Fruit fly (Drosophila melanogaster) whole organism, prepupa: ENCODE measurements around the gene yellow-e3.

Experiments
- CG10669 ChIP-seq: fragments of 200-800 bp; sonication (Bioruptor generic); optimal IDR thresholded peaks from 3 replicates; lab custom pipeline; 2018; ENCODE audit warnings: missing biosample characterization, mild to moderate bottlenecking, missing genetic modification characterization, moderate library complexity
- CG11294 ChIP-seq: fragments of 200-800 bp; sonication (Bioruptor generic); IDR thresholded peaks from 2 replicates; pipeline ENCODE4 v1.3.6; 2022; ENCODE audit warnings: missing biosample characterization, missing genetic modification characterization
- CG11902 ChIP-seq: fragments of 200-800 bp; sonication (Bioruptor generic); optimal IDR thresholded peaks from 3 replicates; lab custom pipeline; 2016; ENCODE audit warnings: missing biosample characterization, missing genetic modification characterization
- CG15336 ChIP-seq: fragments of 200-800 bp; sonication (Bioruptor generic); IDR thresholded peaks from 2 replicates; pipeline ENCODE4 v1.3.6; 2022; ENCODE audit warnings: missing biosample characterization, missing genetic modification characterization
- CG16779 ChIP-seq: fragments of 200-800 bp; sonication (Bioruptor generic); optimal IDR thresholded peaks from 3 replicates; lab custom pipeline; 2017; ENCODE audit warnings: missing biosample characterization, mild to moderate bottlenecking, missing genetic modification characterization
- CG3032 ChIP-seq: fragments of 200-800 bp; optimal IDR thresholded peaks from 2 replicates; lab custom pipeline; 2019; ENCODE audit warnings: missing biosample characterization, mild to moderate bottlenecking, missing genetic modification characterization, moderate library complexity
- CG31627 ChIP-seq: fragments of 200-800 bp; sonication (Bioruptor generic); optimal IDR thresholded peaks from 3 replicates; lab custom pipeline; 2016; ENCODE audit warnings: missing biosample characterization, missing genetic modification characterization
- CG32006 ChIP-seq: fragments of 200-800 bp; sonication (Bioruptor generic); optimal IDR thresholded peaks from 3 replicates; lab custom pipeline; 2017; ENCODE audit warnings: missing biosample characterization, mild to moderate bottlenecking, missing genetic modification characterization
- CG34406 ChIP-seq: fragments of 200-800 bp; sonication (Bioruptor generic); optimal IDR thresholded peaks from 3 replicates; lab custom pipeline; 2016; ENCODE audit warnings: missing biosample characterization, missing genetic modification characterization
- CG4318 ChIP-seq: fragments of 200-800 bp; sonication (Bioruptor generic); optimal IDR thresholded peaks from 3 replicates; lab custom pipeline; 2017; ENCODE audit warnings: missing biosample characterization, mild to moderate bottlenecking, missing genetic modification characterization
- CG6163 ChIP-seq: fragments of 200-800 bp; sonication (Bioruptor generic); IDR thresholded peaks from 3 replicates; pipeline ENCODE4 v1.3.6; 2022; ENCODE audit warnings: missing biosample characterization, missing genetic modification characterization
- CG6276 ChIP-seq: fragments of 200-800 bp; sonication (Bioruptor generic); optimal IDR thresholded peaks from 2 replicates; lab custom pipeline; 2017; ENCODE audit warnings: missing biosample characterization, mild to moderate bottlenecking, missing genetic modification characterization
- CG6792 ChIP-seq: fragments of 200-800 bp; sonication (Bioruptor generic); optimal IDR thresholded peaks from 3 replicates; lab custom pipeline; 2016; ENCODE audit warnings: missing biosample characterization, missing genetic modification characterization
- CG6808 ChIP-seq: fragments of 200-800 bp; sonication (Bioruptor generic); optimal IDR thresholded peaks from 3 replicates; lab custom pipeline; 2017; ENCODE audit warnings: missing biosample characterization, missing genetic modification characterization, mild to moderate bottlenecking, moderate library complexity, missing genetic modification reagents
- CG6854 ChIP-seq: fragments of 200-800 bp; sonication (Bioruptor generic); optimal IDR thresholded peaks from 2 replicates; lab custom pipeline; 2017; ENCODE audit warnings: missing biosample characterization, mild to moderate bottlenecking, missing genetic modification characterization
- CG7368 ChIP-seq: fragments of 200-800 bp; sonication (Bioruptor generic); optimal IDR thresholded peaks from 3 replicates; lab custom pipeline; 2016; ENCODE audit warnings: missing biosample characterization, missing genetic modification characterization
- CG8119 ChIP-seq: fragments of 200-800 bp; sonication (Bioruptor generic); IDR thresholded peaks from 3 replicates; pipeline ENCODE4 v1.3.6; 2022; ENCODE audit warnings: missing biosample characterization, missing genetic modification characterization
- CG8319 ChIP-seq: fragments of 200-800 bp; sonication (Bioruptor generic); optimal IDR thresholded peaks from 3 replicates; lab custom pipeline; 2016; ENCODE audit warnings: missing biosample characterization, missing genetic modification characterization
- CG8632 ChIP-seq: fragments of 200-800 bp; sonication (Bioruptor generic); optimal IDR thresholded peaks from 3 replicates; lab custom pipeline; 2016; ENCODE audit warnings: missing biosample characterization, missing genetic modification characterization
- CG9139 ChIP-seq: fragments of 200-800 bp; sonication (Bioruptor generic); optimal IDR thresholded peaks from 3 replicates; lab custom pipeline; 2017; ENCODE audit warnings: missing biosample characterization, mild to moderate bottlenecking, missing genetic modification characterization
- Eip75B ChIP-seq: fragments of 200-800 bp; sonication (Bioruptor generic); optimal IDR thresholded peaks from 3 replicates; lab custom pipeline; 2016; ENCODE audit warnings: missing biosample characterization, missing genetic modification characterization
- Eip93F ChIP-seq: fragments of 200-800 bp; sonication (Bioruptor generic); optimal IDR thresholded peaks from 2 replicates; lab custom pipeline; 2016; ENCODE audit warnings: missing biosample characterization, mild to moderate bottlenecking, missing genetic modification characterization
- Ets21C ChIP-seq: fragments of 200-800 bp; sonication (Bioruptor generic); optimal IDR thresholded peaks from 3 replicates; lab custom pipeline; 2016; ENCODE audit warnings: missing biosample characterization, missing genetic modification characterization
- Ets96B ChIP-seq: fragments of 200-800 bp; optimal IDR thresholded peaks from 2 replicates; lab custom pipeline; 2019; ENCODE audit warnings: missing biosample characterization, mild to moderate bottlenecking, missing genetic modification characterization, moderate library complexity
- Gug ChIP-seq: fragments of 200-800 bp; sonication (Bioruptor generic); IDR thresholded peaks from 2 replicates; pipeline ENCODE4 v1.3.6; 2022; ENCODE audit warnings: missing biosample characterization, missing genetic modification characterization
- Hr38 ChIP-seq: sonication (Bioruptor generic); optimal IDR thresholded peaks from 2 replicates; lab custom pipeline; 2016; ENCODE audit warnings: missing biosample characterization, missing genetic modification characterization
- Hr4 ChIP-seq: fragments of 200-800 bp; sonication (Bioruptor generic); optimal IDR thresholded peaks from 3 replicates; lab custom pipeline; 2016; ENCODE audit warnings: missing biosample characterization, missing genetic modification characterization
- Lpt ChIP-seq: fragments of 200-800 bp; sonication (Bioruptor generic); optimal IDR thresholded peaks from 3 replicates; lab custom pipeline; 2016; ENCODE audit warnings: missing biosample characterization, missing genetic modification characterization
- Met ChIP-seq: fragments of 200-800 bp; sonication (Bioruptor generic); optimal IDR thresholded peaks from 3 replicates; lab custom pipeline; 2016; ENCODE audit warnings: missing biosample characterization, missing genetic modification characterization
- Sox102F ChIP-seq: fragments of 200-800 bp; sonication (Bioruptor generic); optimal IDR thresholded peaks from 2 replicates; lab custom pipeline; 2016; ENCODE audit warnings: missing biosample characterization, mild to moderate bottlenecking, missing genetic modification characterization
- Sox15 ChIP-seq: fragments of 200-800 bp; sonication (Bioruptor generic); optimal IDR thresholded peaks from 3 replicates; lab custom pipeline; 2016; ENCODE audit warnings: missing biosample characterization, missing genetic modification characterization
- achi ChIP-seq: fragments of 200-800 bp; sonication (Bioruptor generic); optimal IDR thresholded peaks from 3 replicates; lab custom pipeline; 2016; ENCODE audit warnings: missing biosample characterization, missing genetic modification characterization
- cyc ChIP-seq: fragments of 200-800 bp; sonication (Bioruptor generic); optimal IDR thresholded peaks from 3 replicates; lab custom pipeline; 2016; ENCODE audit warnings: missing biosample characterization, missing genetic modification characterization
- dac ChIP-seq: fragments of 200-800 bp; sonication (Bioruptor generic); optimal IDR thresholded peaks from 2 replicates; lab custom pipeline; 2017; ENCODE audit warnings: missing biosample characterization, mild to moderate bottlenecking, missing genetic modification characterization
- dsx ChIP-seq: fragments of 200-800 bp; optimal IDR thresholded peaks from 3 replicates; lab custom pipeline; 2019; ENCODE audit warnings: missing biosample characterization, mild to moderate bottlenecking, missing genetic modification characterization, moderate library complexity; ENCODE audit not compliant: poor library complexity, severe bottlenecking
- eg ChIP-seq: fragments of 200-800 bp; sonication (Bioruptor generic); IDR thresholded peaks from 3 replicates; pipeline ENCODE4 v1.3.6; 2022; ENCODE audit warnings: missing biosample characterization, missing genetic modification characterization
- esn ChIP-seq: fragments of 200-800 bp; sonication (Bioruptor generic); optimal IDR thresholded peaks from 2 replicates; lab custom pipeline; 2016; ENCODE audit warnings: missing biosample characterization, mild to moderate bottlenecking, missing genetic modification characterization, moderate library complexity
- fd59A ChIP-seq: fragments of 200-800 bp; sonication (Bioruptor generic); optimal IDR thresholded peaks from 2 replicates; lab custom pipeline; 2017; ENCODE audit warnings: missing biosample characterization, mild to moderate bottlenecking, missing genetic modification characterization, missing genetic modification reagents
- fd85E ChIP-seq: fragments of 200-800 bp; sonication (Bioruptor generic); optimal IDR thresholded peaks from 3 replicates; lab custom pipeline; 2016; ENCODE audit warnings: missing biosample characterization, missing genetic modification characterization
- fkh ChIP-seq: fragments of 200-800 bp; sonication (Bioruptor generic); optimal IDR thresholded peaks from 3 replicates; lab custom pipeline; 2017; ENCODE audit warnings: missing biosample characterization, mild to moderate bottlenecking, missing genetic modification characterization, moderate library complexity
- lz ChIP-seq: fragments of 200-800 bp; sonication (Bioruptor generic); optimal IDR thresholded peaks from 3 replicates; lab custom pipeline; 2016; ENCODE audit warnings: missing biosample characterization, missing genetic modification characterization
- net ChIP-seq: fragments of 200-800 bp; sonication (Bioruptor generic); optimal IDR thresholded peaks from 3 replicates; lab custom pipeline; 2016; ENCODE audit warnings: missing biosample characterization, missing genetic modification characterization
- pdm3 ChIP-seq: fragments of 200-800 bp; sonication (Bioruptor generic); optimal IDR thresholded peaks from 3 replicates; lab custom pipeline; 2016; ENCODE audit warnings: missing biosample characterization, missing genetic modification characterization
- salr ChIP-seq, 2 experiments: fragments of 200-800 bp; sonication (Bioruptor generic); optimal IDR thresholded peaks; 3 replicates each; lab custom pipeline; 2016 to 2018; ENCODE audit warnings: missing biosample characterization in 2 of 2, missing genetic modification characterization in 2 of 2, mild to moderate bottlenecking in 1 of 2
- spab ChIP-seq: fragments of 200-800 bp; sonication (Bioruptor generic); optimal IDR thresholded peaks from 2 replicates; lab custom pipeline; 2017; ENCODE audit warnings: missing biosample characterization, mild to moderate bottlenecking, missing genetic modification characterization, missing genetic modification reagents
- ss ChIP-seq, 2 experiments: fragments of 200-800 bp; sonication (Bioruptor generic); optimal IDR thresholded peaks; 2 replicates in 1 of 2; 3 replicates in 1 of 2; lab custom pipeline; 2017 to 2018; ENCODE audit warnings: mild to moderate bottlenecking in 2 of 2, missing biosample characterization in 2 of 2, missing genetic modification characterization in 2 of 2, moderate library complexity in 1 of 2
- svp ChIP-seq: fragments of 200-800 bp; sonication (Bioruptor generic); peaks from one replicate; lab custom pipeline; 2016; ENCODE audit warnings: missing biosample characterization, missing genetic modification characterization
- topi ChIP-seq: fragments of 200-800 bp; sonication (Bioruptor generic); optimal IDR thresholded peaks from 3 replicates; lab custom pipeline; 2016; ENCODE audit warnings: missing biosample characterization, missing genetic modification characterization
- vri ChIP-seq: fragments of 200-800 bp; sonication (Bioruptor generic); optimal IDR thresholded peaks from 3 replicates; lab custom pipeline; 2016; ENCODE audit warnings: missing biosample characterization, mild to moderate bottlenecking, missing genetic modification characterization

yellow-e3 gene

dm6 chr3R:13366561-13367518 lies 37.8 kb downstream of the yellow-e3 start, which contains the start of gene Elp6:
Gene Elp6 (minus strand): TSS chr3R:13366910.
- no peak for TF ChIP-seq CG9139 (GFP tag; lab: Kevin White, UChicago)
- TF ChIP-seq Eip75B (GFP tag; lab: Kevin White, UChicago), result peak; percentile 90
- peak; percentile 90 for TF ChIP-seq pdm3
- TF ChIP-seq Sox102F (GFP tag; lab: Kevin White, UChicago), result peak; percentile 79
- peak; percentile 79 for TF ChIP-seq spab (GFP tag; lab: Kevin White, UChicago)
- peak in 1 of 2 experiments; percentile 73 for TF ChIP-seq ss (GFP tag; optimal IDR thresholded peaks at IDR 0.05; lab: Kevin White, UChicago)
- peak; percentile 84 for TF ChIP-seq net (GFP tag; lab: Kevin White, UChicago)
- no peak for TF ChIP-seq Hr38 (GFP tag; lab: Kevin White, UChicago)
- peak; percentile 82 for TF ChIP-seq CG8632 (GFP tag; lab: Kevin White, UChicago)
- peak; percentile 29; the same call in 1 of the 2 replicates for TF ChIP-seq CG11294 (GFP tag; lab: Robert Waterston, UW)
- no peak for TF ChIP-seq fd85E (GFP tag; lab: Kevin White, UChicago)
- TF ChIP-seq CG6276, result peak; percentile 79
- peak; percentile 90 for TF ChIP-seq CG31627 (GFP tag; lab: Kevin White, UChicago)
- TF ChIP-seq CG8119 (GFP tag; lab: Robert Waterston, UW), result peak; percentile 56; the same call in 2 of the 3 replicates
- peak; percentile 89 for TF ChIP-seq Hr4 (GFP tag; lab: Kevin White, UChicago)
- peak; percentile 66 for TF ChIP-seq CG3032 (tag; lab: Kevin White, UChicago)
- TF ChIP-seq Sox15 (GFP tag; lab: Kevin White, UChicago), result peak; percentile 86
- TF ChIP-seq CG15336, result peak; percentile 60
- TF ChIP-seq Ets96B (tag; lab: Kevin White, UChicago), result peak; percentile 74
- peak; percentile 31 for TF ChIP-seq CG6854 (GFP tag; lab: Kevin White, UChicago)
- TF ChIP-seq CG4318 (GFP tag; lab: Kevin White, UChicago), result peak; percentile 81
- TF ChIP-seq Lpt, result peak; percentile 74
- peak; percentile 60 for TF ChIP-seq Gug (GFP tag; lab: Robert Waterston, UW)
- peak; percentile 58 for TF ChIP-seq vri (GFP tag; lab: Kevin White, UChicago)
- peak in 1 of 2 experiments; percentile 93 for TF ChIP-seq salr (GFP tag; optimal IDR thresholded peaks at IDR 0.05; lab: Kevin White, UChicago)
- TF ChIP-seq eg (GFP tag; lab: Robert Waterston, UW), result peak; percentile 81
- peak; percentile 88 for TF ChIP-seq lz (GFP tag; lab: Kevin White, UChicago)
- TF ChIP-seq achi (GFP tag; lab: Kevin White, UChicago), result peak; percentile 85
- peak; percentile 82 for TF ChIP-seq CG34406
- peak; percentile 75 for TF ChIP-seq CG11902 (GFP tag; lab: Kevin White, UChicago)
- peak; percentile 70 for TF ChIP-seq CG7368
- TF ChIP-seq Eip93F (GFP tag; lab: Kevin White, UChicago), result no peak
- peak; percentile 78 for TF ChIP-seq CG8319 (GFP tag; lab: Kevin White, UChicago)
- peak; percentile 89 for TF ChIP-seq topi
- TF ChIP-seq CG6792 (GFP tag; lab: Kevin White, UChicago), result peak; percentile 80
- peak; percentile 72 for TF ChIP-seq fd59A (GFP tag; lab: Kevin White, UChicago)
- TF ChIP-seq CG6808 (GFP tag; lab: Kevin White, UChicago), result peak; percentile 79
- peak; percentile 94 for TF ChIP-seq esn (GFP tag; lab: Kevin White, UChicago)
- peak; percentile 54 for TF ChIP-seq dsx
- peak; percentile 57 for TF ChIP-seq dac (GFP tag; lab: Kevin White, UChicago)
- TF ChIP-seq Met (GFP tag; lab: Kevin White, UChicago), result peak; percentile 85
- peak; percentile 21 for TF ChIP-seq CG16779
- peak; percentile 50 for TF ChIP-seq fkh (GFP tag; lab: Kevin White, UChicago)
- peak; percentile 73 for TF ChIP-seq CG6163 (GFP tag; lab: Robert Waterston, UW)
- peak; percentile 78 for TF ChIP-seq Ets21C
- peak; percentile 84 for TF ChIP-seq cyc (GFP tag; lab: Kevin White, UChicago)
- TF ChIP-seq svp, result peak; percentile 94
- TF ChIP-seq CG10669, result peak; percentile 78
- peak; percentile 92 for TF ChIP-seq CG32006 (GFP tag; lab: Kevin White, UChicago)
